Worm (Caenorhabditis elegans): Measurements from ENCODE around the gene cdh-12.

cdh-12 gene

ce11 chrIII:1161946-1162345 lies 10.1 kb downstream of the cdh-12 start:
- TF ChIP-seq ets-4 (tag; optimal IDR thresholded peaks at IDR 0.05) = no peak
- no peak for TF ChIP-seq pha-2 (tag; optimal IDR thresholded peaks at IDR 0.05)
- no peak for TF ChIP-seq ama-1 (optimal IDR thresholded peaks at IDR 0.05)
- TF ChIP-seq elt-4 (tag; optimal IDR thresholded peaks at IDR 0.05) = no peak
- TF ChIP-seq zip-5 (tag; optimal IDR thresholded peaks at IDR 0.05) = no peak
- TF ChIP-seq ceh-45 (GFP tag; IDR thresholded peaks at IDR 0.05) = no peak
- TF ChIP-seq lim-6 (tag; optimal IDR thresholded peaks at IDR 0.05) = no peak
- TF ChIP-seq tbx-2 (tag; optimal IDR thresholded peaks at IDR 0.05) = no peak
- TF ChIP-seq dve-1 (tag; optimal IDR thresholded peaks at IDR 0.05) = no peak
- no peak for TF ChIP-seq nhr-11 (tag; optimal IDR thresholded peaks at IDR 0.05)
- no peak for TF ChIP-seq C38D4.7 (GFP tag; optimal IDR thresholded peaks at IDR 0.05)
- no peak for TF ChIP-seq ceh-48 (tag; optimal IDR thresholded peaks at IDR 0.05)
- TF ChIP-seq ttx-3 (tag; optimal IDR thresholded peaks at IDR 0.05) = no peak
- TF ChIP-seq K02D7.2 (tag; optimal IDR thresholded peaks at IDR 0.05) = no peak
- TF ChIP-seq ahr-1 (tag; optimal IDR thresholded peaks at IDR 0.05) = no peak
- TF ChIP-seq che-1 (tag; optimal IDR thresholded peaks at IDR 0.05) = no peak
- no peak for TF ChIP-seq odd-2 (tag; optimal IDR thresholded peaks at IDR 0.05)
- no peak for TF ChIP-seq nfya-1 (tag; optimal IDR thresholded peaks at IDR 0.05)

- TF ChIP-seq madf-2 (tag; optimal IDR thresholded peaks at IDR 0.05) = no peak
- TF ChIP-seq ceh-30 (tag; optimal IDR thresholded peaks at IDR 0.05) = no peak
- no peak for TF ChIP-seq C08G9.2 (tag; optimal IDR thresholded peaks at IDR 0.05)
- TF ChIP-seq lim-6 (tag; optimal IDR thresholded peaks at IDR 0.05) = no peak
- TF ChIP-seq hlh-8 (tag; optimal IDR thresholded peaks at IDR 0.05) = no peak
- TF ChIP-seq dmd-4 (tag; optimal IDR thresholded peaks at IDR 0.05; ENCODE audit: borderline replicate concordance) = no peak
- no peak for TF ChIP-seq ahr-1 (tag; optimal IDR thresholded peaks at IDR 0.05)
- TF ChIP-seq ceh-18 (tag; optimal IDR thresholded peaks at IDR 0.05) = no peak
- no peak for TF ChIP-seq pax-1 (tag; optimal IDR thresholded peaks at IDR 0.05)
- no peak for TF ChIP-seq sox-2 (GFP tag; IDR thresholded peaks at IDR 0.05)
- TF ChIP-seq ttx-3 (tag; optimal IDR thresholded peaks at IDR 0.05) = no peak
- no peak for TF ChIP-seq ztf-16 (tag; optimal IDR thresholded peaks at IDR 0.05)
Measured at ce11 chrIII:1163203-1163602, 11.4 kb downstream of the cdh-12 start.

- TF ChIP-seq elt-2 (tag; optimal IDR thresholded peaks at IDR 0.05) (no peak), ztf-16 (tag; optimal IDR thresholded peaks at IDR 0.05) (no peak), lim-6 (tag; optimal IDR thresholded peaks at IDR 0.05) (no peak), hlh-30 (tag; optimal IDR thresholded peaks at IDR 0.05; ENCODE audit: insufficient read depth) (no peak), rnt-1 (tag; optimal IDR thresholded peaks at IDR 0.05) (no peak), nhr-232 (tag; optimal IDR thresholded peaks at IDR 0.05) (no peak), nhr-11 (tag; optimal IDR thresholded peaks at IDR 0.05) (no peak), mec-3 (tag; optimal IDR thresholded peaks at IDR 0.05; ENCODE audit: borderline replicate concordance) (no peak), unc-42 (tag; optimal IDR thresholded peaks at IDR 0.05) (no peak), pros-1 (tag; optimal IDR thresholded peaks at IDR 0.05) (no peak)
Measured at ce11 chrIII:1164668-1165067, 12.8 kb downstream of the cdh-12 start.

- no peak for TF ChIP-seq hlh-6 (tag; optimal IDR thresholded peaks at IDR 0.05)
- no peak for TF ChIP-seq ceh-31 (tag; optimal IDR thresholded peaks at IDR 0.05)
- TF ChIP-seq nhr-232 (tag; optimal IDR thresholded peaks at IDR 0.05) = no peak
- TF ChIP-seq madf-2 (tag; optimal IDR thresholded peaks at IDR 0.05) = no peak
- TF ChIP-seq sdc-2 (tag; optimal IDR thresholded peaks at IDR 0.05) = no peak
- TF ChIP-seq fax-1 (tag; optimal IDR thresholded peaks at IDR 0.05) = no peak
- no peak for TF ChIP-seq ceh-14 (tag; optimal IDR thresholded peaks at IDR 0.05)
- no peak for TF ChIP-seq odd-2 (tag; optimal IDR thresholded peaks at IDR 0.05)
- no peak for TF ChIP-seq rnt-1 (tag; optimal IDR thresholded peaks at IDR 0.05)
- no peak for TF ChIP-seq C38D4.7 (GFP tag; optimal IDR thresholded peaks at IDR 0.05)
- TF ChIP-seq ceh-6 (GFP tag; optimal IDR thresholded peaks at IDR 0.05) = no peak
- no peak for TF ChIP-seq ceh-22 (tag; optimal IDR thresholded peaks at IDR 0.05)
- no peak for TF ChIP-seq ttx-3 (tag; optimal IDR thresholded peaks at IDR 0.05)
- no peak for TF ChIP-seq eyg-1 (tag; optimal IDR thresholded peaks at IDR 0.05)
- TF ChIP-seq tbx-2 (tag; optimal IDR thresholded peaks at IDR 0.05) = no peak
- no peak for TF ChIP-seq mec-3 (tag; optimal IDR thresholded peaks at IDR 0.05; ENCODE audit: borderline replicate concordance)
- no peak for TF ChIP-seq unc-42 (tag; optimal IDR thresholded peaks at IDR 0.05)
- TF ChIP-seq pqm-1 (tag; optimal IDR thresholded peaks at IDR 0.05) = no peak
- no peak for TF ChIP-seq che-1 (tag; optimal IDR thresholded peaks at IDR 0.05)
Measured at ce11 chrIII:1166388-1166787, 14.5 kb downstream of the cdh-12 start.

Data from whole organism, late embryonic.